Worm (Caenorhabditis elegans) whole organism, L2 larva: Measurements from ENCODE around the gene bath-1.

ENCODE experiments used
- F13H6.1 ChIP-seq: sonication (generic microtip); optimal IDR thresholded peaks from 2 replicates; lab custom pipeline; 2016; ENCODE audit warnings: missing genetic modification characterization, missing compliant biosample characterization
- R02D3.7 ChIP-seq: fragments of 150-350 bp; optimal IDR thresholded peaks from 2 replicates; lab custom pipeline; 2014; ENCODE audit warnings: missing biosample characterization, missing genetic modification characterization
- Y55F3AM.14 ChIP-seq: fragments of 200-800 bp; sonication (Bioruptor generic); optimal IDR thresholded peaks from 2 replicates; lab custom pipeline; 2018; ENCODE audit warnings: mild to moderate bottlenecking, missing genetic modification characterization, missing compliant biosample characterization
- alr-1 ChIP-seq: fragments of 150-350 bp; optimal IDR thresholded peaks from 2 replicates; lab custom pipeline; 2014; ENCODE audit warnings: missing biosample characterization, missing genetic modification characterization
- aly-2 ChIP-seq: fragments of 150-350 bp; optimal IDR thresholded peaks from 2 replicates; lab custom pipeline; 2014; ENCODE audit warnings: missing biosample characterization, missing genetic modification characterization
- ceh-16 ChIP-seq: fragments of 150-350 bp; optimal IDR thresholded peaks from 2 replicates; lab custom pipeline; 2014; ENCODE audit warnings: missing biosample characterization, missing genetic modification characterization
- dmd-4 ChIP-seq: sonication (generic microtip); optimal IDR thresholded peaks from 2 replicates; lab custom pipeline; 2017; ENCODE audit warnings: missing biosample characterization, missing genetic modification characterization
- egl-27 ChIP-seq: sonication (generic microtip); optimal IDR thresholded peaks from 3 replicates; lab custom pipeline; 2017; ENCODE audit warnings: missing biosample characterization, missing genetic modification reagents, missing genetic modification characterization
- elt-3 ChIP-seq: sonication (generic microtip); optimal IDR thresholded peaks from 2 replicates; lab custom pipeline; 2017; ENCODE audit warnings: missing biosample characterization, missing genetic modification characterization
- fos-1 ChIP-seq: fragments of 150-350 bp; optimal IDR thresholded peaks from 2 replicates; lab custom pipeline; 2014; ENCODE audit warnings: missing biosample characterization, missing genetic modification characterization
- gmeb-1 ChIP-seq: fragments of 150-350 bp; optimal IDR thresholded peaks from 2 replicates; lab custom pipeline; 2014; ENCODE audit warnings: missing biosample characterization, missing genetic modification characterization
- lin-11 ChIP-seq: fragments of 150-350 bp; sonication (generic microtip); optimal IDR thresholded peaks from 2 replicates; lab custom pipeline; 2014; ENCODE audit warnings: missing biosample characterization, missing genetic modification characterization, inconsistent platforms, mixed read lengths
- lin-13 ChIP-seq: fragments of 150-350 bp; optimal IDR thresholded peaks from 2 replicates; lab custom pipeline; 2014; ENCODE audit warnings: missing biosample characterization, missing genetic modification reagents, missing genetic modification characterization
- lin-39 ChIP-seq: fragments of 150-350 bp; optimal IDR thresholded peaks from 2 replicates; lab custom pipeline; 2014; ENCODE audit warnings: missing biosample characterization, missing genetic modification reagents, missing genetic modification characterization
- lsy-2 ChIP-seq, 2 experiments: fragments of 150-350 bp in 1 of 2; sonication (generic microtip) in 1 of 2; optimal IDR thresholded peaks; 2 replicates each; lab custom pipeline; 2014 to 2017; ENCODE audit warnings: missing biosample characterization in 2 of 2, missing genetic modification characterization in 2 of 2
- mdl-1 ChIP-seq, 2 experiments: fragments of 150-350 bp in 1 of 2; sonication (generic microtip) in 1 of 2; optimal IDR thresholded peaks; 2 replicates each; lab custom pipeline; 2017; ENCODE audit warnings: missing biosample characterization in 2 of 2, missing genetic modification characterization in 2 of 2
- nhr-11 ChIP-seq: fragments of 150-350 bp; optimal IDR thresholded peaks from 2 replicates; lab custom pipeline; 2014; ENCODE audit warnings: missing biosample characterization, missing genetic modification characterization
- nhr-21 ChIP-seq: fragments of 150-350 bp; optimal IDR thresholded peaks from 2 replicates; lab custom pipeline; 2014; ENCODE audit warnings: missing biosample characterization, missing genetic modification characterization
- nhr-237 ChIP-seq: fragments of 150-350 bp; optimal IDR thresholded peaks from 2 replicates; lab custom pipeline; 2014; ENCODE audit warnings: missing biosample characterization, missing genetic modification characterization
- nhr-6 ChIP-seq: fragments of 150-350 bp; optimal IDR thresholded peaks from 2 replicates; lab custom pipeline; 2014; ENCODE audit warnings: missing biosample characterization, missing genetic modification characterization
- nhr-77 ChIP-seq: fragments of 150-350 bp; optimal IDR thresholded peaks from 2 replicates; lab custom pipeline; 2014; ENCODE audit warnings: missing biosample characterization, missing genetic modification characterization
- peb-1 ChIP-seq: fragments of 150-350 bp; optimal IDR thresholded peaks from 2 replicates; lab custom pipeline; 2014; ENCODE audit warnings: missing biosample characterization, missing genetic modification characterization
- sem-4 ChIP-seq: fragments of 150-350 bp; optimal IDR thresholded peaks from 2 replicates; lab custom pipeline; 2014; ENCODE audit warnings: missing biosample characterization, missing genetic modification reagents, missing genetic modification characterization
- skn-1 ChIP-seq: sonication (generic microtip); optimal IDR thresholded peaks from 2 replicates; lab custom pipeline; 2017; ENCODE audit warnings: missing biosample characterization, missing genetic modification characterization
- sma-3 ChIP-seq: sonication (generic microtip); optimal IDR thresholded peaks from 2 replicates; lab custom pipeline; 2016; ENCODE audit warnings: missing genetic modification reagents, missing genetic modification characterization, missing compliant biosample characterization
- sma-9 ChIP-seq, 2 experiments: fragments of 150-350 bp in 1 of 2; sonication (generic microtip) in 1 of 2; optimal IDR thresholded peaks; 2 replicates each; lab custom pipeline; 2014 to 2016; ENCODE audit warnings: missing genetic modification characterization in 2 of 2, mild to moderate bottlenecking in 1 of 2, missing biosample characterization in 1 of 2, missing compliant biosample characterization in 1 of 2, missing genetic modification reagents in 1 of 2, moderate library complexity in 1 of 2
- unc-55 ChIP-seq: fragments of 150-350 bp; sonication (generic microtip); optimal IDR thresholded peaks from 3 replicates; lab custom pipeline; 2014; ENCODE audit warnings: missing biosample characterization, missing genetic modification reagents, missing genetic modification characterization
- unc-62 ChIP-seq: fragments of 150-350 bp; optimal IDR thresholded peaks from 2 replicates; lab custom pipeline; 2014; ENCODE audit warnings: missing biosample characterization, missing genetic modification reagents, missing genetic modification characterization
- ztf-1 ChIP-seq: fragments of 200-800 bp; sonication (Bioruptor generic); conservative IDR thresholded peaks from 2 replicates; pipeline ENCODE4 v1.3.6; 2022; ENCODE audit warnings: missing genetic modification characterization, missing compliant biosample characterization
- ztf-11 ChIP-seq: sonication (generic microtip); optimal IDR thresholded peaks from 2 replicates; lab custom pipeline; 2017; ENCODE audit warnings: missing biosample characterization, missing genetic modification characterization
- ztf-4 ChIP-seq: fragments of 150-350 bp; optimal IDR thresholded peaks from 2 replicates; lab custom pipeline; 2014; ENCODE audit warnings: missing biosample characterization, missing genetic modification characterization

Gene bath-1

ce11 chrII:2042447-2042846, 13.8 kb upstream of the bath-1 start, which contains the start of gene bath-20:
Gene bath-20 (minus strand): TSS chrII:2042547.
- TF ChIP-seq F13H6.1, result no peak
- no peak for TF ChIP-seq skn-1 (tag; lab: Kevin White, UChicago)
- no peak for TF ChIP-seq dmd-4 (tag; lab: Kevin White, UChicago)
- no peak for TF ChIP-seq ztf-11 (tag; lab: Kevin White, UChicago)
- no peak for TF ChIP-seq lin-11 (tag; lab: Kevin White, UChicago)
- no peak for TF ChIP-seq sma-3 (GFP tag; lab: Kevin White, UChicago)

- TF ChIP-seq alr-1, result no peak
- TF ChIP-seq egl-27 (tag; lab: Kevin White, UChicago), result no peak
- TF ChIP-seq, all 48 proteins: peak for 0
These were observed 10.7 kb upstream of the bath-1 start, which contains the start of gene bath-19 for ce11 chrII:2039288-2039687. Gene bath-19 (minus strand): TSS chrII:2039388.

ce11 chrII:2033286-2033685, 4.7 kb upstream of the bath-1 start, which contains the start of gene F59H6.14:
Gene F59H6.14 (plus strand): TSS chrII:2033586.
- TF ChIP-seq ztf-1 (GFP tag; lab: Robert Waterston, UW) (no peak), aly-2 (tag; lab: Kevin White, UChicago) (no peak), mdl-1 (tag; optimal IDR thresholded peaks at IDR 0.05; lab: Kevin White, UChicago) (no peak), sem-4 (tag; lab: Kevin White, UChicago) (no peak), fos-1 (tag; lab: Kevin White, UChicago) (no peak), lin-13 (GFP tag; lab: Kevin White, UChicago) (no peak), ztf-11 (tag; lab: Kevin White, UChicago) (no peak), ztf-4 (tag; lab: Kevin White, UChicago) (no peak), Y55F3AM.14 (no peak), unc-62 (GFP tag; lab: Kevin White, UChicago) (no peak), nhr-77 (tag; lab: Kevin White, UChicago) (no peak), ceh-16 (tag; lab: Kevin White, UChicago) (no peak), nhr-6 (tag; lab: Kevin White, UChicago) (no peak), egl-27 (tag; lab: Kevin White, UChicago) (no peak)

ce11 chrII:2032282-2032681, 3.7 kb upstream of the bath-1 start, which contains the start of gene btb-4:
Gene btb-4 (plus strand): TSS chrII:2032316.
- peak; percentile 78 for TF ChIP-seq gmeb-1 (tag; lab: Kevin White, UChicago)
- peak; percentile 4 for TF ChIP-seq unc-55 (GFP tag; lab: Kevin White, UChicago)

ce11 chrII:2031852-2032251, 3.2 kb upstream of the bath-1 start, which contains the start of gene bath-5:
Gene bath-5 (minus strand): TSS chrII:2031952.
- no peak for TF ChIP-seq gmeb-1 (tag; lab: Kevin White, UChicago)
- TF ChIP-seq skn-1 (tag; lab: Kevin White, UChicago), result no peak
- no peak for TF ChIP-seq R02D3.7 (tag; lab: Kevin White, UChicago)
- TF ChIP-seq ztf-1 (GFP tag; lab: Robert Waterston, UW), result no peak
- TF ChIP-seq sma-9 (GFP tag; optimal IDR thresholded peaks at IDR 0.05; lab: Kevin White, UChicago), result no peak
- no peak for TF ChIP-seq sma-9 (tag; optimal IDR thresholded peaks at IDR 0.05; lab: Kevin White, UChicago)
- TF ChIP-seq fos-1 (tag; lab: Kevin White, UChicago), result no peak
- no peak for TF ChIP-seq unc-62 (GFP tag; lab: Kevin White, UChicago)
- TF ChIP-seq nhr-11 (tag; lab: Kevin White, UChicago), result no peak
- TF ChIP-seq unc-55 (GFP tag; lab: Kevin White, UChicago), result no peak
- TF ChIP-seq nhr-237 (tag; lab: Kevin White, UChicago), result no peak
- TF ChIP-seq peb-1 (tag; lab: Kevin White, UChicago), result no peak

- TF ChIP-seq elt-3 (no peak), ztf-1 (GFP tag; lab: Robert Waterston, UW) (no peak), lin-11 (tag; lab: Kevin White, UChicago) (no peak), fos-1 (tag; lab: Kevin White, UChicago) (no peak), nhr-6 (tag; lab: Kevin White, UChicago) (no peak), lin-39 (tag; lab: Kevin White, UChicago) (no peak), lsy-2 (tag; optimal IDR thresholded peaks at IDR 0.05; lab: Kevin White, UChicago) (no peak), unc-62 (GFP tag; lab: Kevin White, UChicago) (no peak), nhr-21 (no peak)
- TF ChIP-seq, all 48 proteins: peak for 0
These were observed 1.8 kb upstream of the bath-1 start, which contains the start of gene bath-3 for ce11 chrII:2030367-2030766. Gene bath-3 (minus strand): TSS chrII:2030467.
